Fruit fly (Drosophila melanogaster) whole organism, embryonic: ENCODE measurements around the gene CG15212.
A peak's percentile ranks its signal among the peaks of the same experiment; 100 is the strongest.

Source experiments
- ATbp ChIP-seq: fragments of 200-800 bp; sonication (Bioruptor generic); optimal IDR thresholded peaks from 2 replicates; lab custom pipeline; 2017; ENCODE audit warnings: missing biosample characterization, mild to moderate bottlenecking, missing genetic modification characterization, missing genetic modification reagents
- B-H2 ChIP-seq: fragments of 200-800 bp; sonication (Bioruptor generic); optimal IDR thresholded peaks from 2 replicates; lab custom pipeline; 2018; ENCODE audit warnings: missing biosample characterization, mild to moderate bottlenecking, missing genetic modification characterization
- Bgb ChIP-seq: fragments of 200-800 bp; sonication (Bioruptor generic); IDR thresholded peaks from 2 replicates; pipeline ENCODE4 v1.3.6; 2022; ENCODE audit warnings: missing biosample characterization, missing genetic modification characterization; ENCODE audit not compliant: partially characterized antibody
- Blimp-1 ChIP-seq: fragments of 200-800 bp; sonication (Bioruptor generic); optimal IDR thresholded peaks from 3 replicates; lab custom pipeline; 2018; ENCODE audit warnings: missing biosample characterization, missing genetic modification characterization, mild to moderate bottlenecking, moderate library complexity, missing genetic modification reagents
- CG10321 ChIP-seq: fragments of 200-800 bp; sonication (Bioruptor generic); IDR thresholded peaks from 2 replicates; pipeline ENCODE4 v1.3.6; 2022; ENCODE audit warnings: missing biosample characterization, missing genetic modification characterization
- CG11456 ChIP-seq: fragments of 200-800 bp; sonication (Bioruptor generic); IDR thresholded peaks from 3 replicates; pipeline ENCODE4 v1.3.6; 2022; ENCODE audit warnings: missing biosample characterization, missing genetic modification characterization
- CG14441 ChIP-seq: fragments of 200-800 bp; sonication (Bioruptor generic); IDR thresholded peaks from 2 replicates; pipeline ENCODE4 v1.3.6; 2022; ENCODE audit warnings: missing biosample characterization, missing genetic modification characterization
- CG18764 ChIP-seq: fragments of 200-800 bp; sonication (Bioruptor generic); optimal IDR thresholded peaks from 3 replicates; lab custom pipeline; 2016; ENCODE audit warnings: missing biosample characterization, missing genetic modification characterization
- CG3065 ChIP-seq: fragments of 200-800 bp; sonication (Bioruptor generic); optimal IDR thresholded peaks from 2 replicates; lab custom pipeline; 2016; ENCODE audit warnings: missing biosample characterization, missing genetic modification characterization
- CG32532 ChIP-seq: fragments of 200-800 bp; sonication (Bioruptor generic); IDR thresholded peaks from 2 replicates; pipeline ENCODE4 v1.3.6; 2022; ENCODE audit warnings: missing biosample characterization, missing genetic modification characterization
- CG6254 ChIP-seq: fragments of 200-800 bp; sonication (Bioruptor generic); optimal IDR thresholded peaks from 3 replicates; lab custom pipeline; 2017; ENCODE audit warnings: mild to moderate bottlenecking, missing biosample characterization, missing genetic modification reagents, missing genetic modification characterization
- CG6272 ChIP-seq: fragments of 200-800 bp; sonication (Bioruptor generic); IDR thresholded peaks from 2 replicates; pipeline ENCODE4 v1.3.6; 2022; ENCODE audit warnings: missing biosample characterization, missing genetic modification characterization
- CG8765 ChIP-seq: fragments of 200-800 bp; sonication (Bioruptor generic); IDR thresholded peaks from 2 replicates; pipeline ENCODE4 v1.3.6; 2022; ENCODE audit warnings: missing biosample characterization, missing genetic modification characterization
- CG9797 ChIP-seq: fragments of 200-800 bp; sonication (Bioruptor generic); optimal IDR thresholded peaks from 3 replicates; lab custom pipeline; 2018; ENCODE audit warnings: missing biosample characterization, mild to moderate bottlenecking, missing genetic modification characterization
- CoRest ChIP-seq: fragments of 200-800 bp; sonication (Bioruptor generic); optimal IDR thresholded peaks from 3 replicates; lab custom pipeline; 2018; ENCODE audit warnings: missing biosample characterization, mild to moderate bottlenecking, missing genetic modification characterization, moderate library complexity
- E2f1 ChIP-seq: fragments of 200-800 bp; sonication (Bioruptor generic); IDR thresholded peaks from 2 replicates; pipeline ENCODE4 v1.3.6; 2022; ENCODE audit warnings: missing biosample characterization, missing genetic modification characterization
- Ets65A ChIP-seq: fragments of 200-800 bp; sonication (Bioruptor generic); peaks from one replicate; lab custom pipeline; 2016; ENCODE audit warnings: missing biosample characterization, missing genetic modification characterization
- Gug ChIP-seq: fragments of 200-800 bp; sonication (Bioruptor generic); IDR thresholded peaks from 4 replicates; pipeline ENCODE4 v1.3.6; 2022; ENCODE audit warnings: missing biosample characterization, missing genetic modification characterization
- Hey ChIP-seq: fragments of 200-800 bp; sonication (Bioruptor generic); optimal IDR thresholded peaks from 3 replicates; lab custom pipeline; 2018; ENCODE audit warnings: missing biosample characterization, mild to moderate bottlenecking, missing genetic modification characterization
- Hr39 ChIP-seq: fragments of >200 bp; optimal IDR thresholded peaks from 2 replicates; lab custom pipeline; 2017
- Hr51 ChIP-seq, 2 experiments: fragments of 200-800 bp; sonication (Bioruptor generic); optimal IDR thresholded peaks; 2 replicates in 1 of 2; 3 replicates in 1 of 2; lab custom pipeline; 2016 to 2018; ENCODE audit warnings: missing biosample characterization in 2 of 2, missing genetic modification characterization in 2 of 2, mild to moderate bottlenecking in 1 of 2, moderate library complexity in 1 of 2
- Med ChIP-seq: fragments of 200-800 bp; sonication (Bioruptor generic); peaks from one replicate; lab custom pipeline; 2016; ENCODE audit warnings: missing biosample characterization, missing genetic modification characterization, mild to moderate bottlenecking, inconsistent platforms, moderate library complexity
- Nf-YB ChIP-seq: fragments of 200-800 bp; sonication (Bioruptor generic); optimal IDR thresholded peaks from 3 replicates; lab custom pipeline; 2019; ENCODE audit warnings: missing biosample characterization, mild to moderate bottlenecking, missing genetic modification characterization, moderate library complexity
- Nf-YC ChIP-seq: fragments of 200-800 bp; optimal IDR thresholded peaks from 3 replicates; lab custom pipeline; 2019; ENCODE audit warnings: missing biosample characterization, mild to moderate bottlenecking, missing genetic modification characterization, moderate library complexity
- Ravus ChIP-seq: fragments of 200-800 bp; sonication (Bioruptor generic); IDR thresholded peaks from 2 replicates; pipeline ENCODE4 v1.3.6; 2022; ENCODE audit warnings: missing biosample characterization, missing genetic modification characterization
- Six4 ChIP-seq: fragments of 200-800 bp; sonication (Bioruptor generic); optimal IDR thresholded peaks from 2 replicates; lab custom pipeline; 2016; ENCODE audit warnings: missing biosample characterization, missing genetic modification characterization
- ap ChIP-seq: fragments of 200-800 bp; sonication (Bioruptor generic); IDR thresholded peaks from 2 replicates; pipeline ENCODE4 v1.3.6; 2022; ENCODE audit warnings: missing biosample characterization, missing genetic modification characterization
- bcd ChIP-seq: fragments of 200-800 bp; sonication (Bioruptor generic); optimal IDR thresholded peaks from 2 replicates; lab custom pipeline; 2017; ENCODE audit warnings: missing biosample characterization, mild to moderate bottlenecking, missing genetic modification characterization
- bowl ChIP-seq: fragments of 200-800 bp; sonication (Bioruptor generic); IDR thresholded peaks from 2 replicates; pipeline ENCODE4 v1.3.6; 2022; ENCODE audit warnings: missing biosample characterization, missing genetic modification characterization
- cg ChIP-seq: fragments of 200-800 bp; sonication (Bioruptor generic); optimal IDR thresholded peaks from 3 replicates; lab custom pipeline; 2019; ENCODE audit warnings: missing biosample characterization, mild to moderate bottlenecking, missing genetic modification characterization, moderate library complexity
- chinmo ChIP-seq: fragments of 200-800 bp; sonication (Bioruptor generic); IDR thresholded peaks from 4 replicates; pipeline ENCODE4 v1.3.6; 2022; ENCODE audit warnings: missing biosample characterization, missing genetic modification characterization; ENCODE audit not compliant: partially characterized antibody
- ci ChIP-seq: fragments of 200-800 bp; sonication (Bioruptor generic); IDR thresholded peaks from 3 replicates; pipeline ENCODE4 v1.3.6; 2022; ENCODE audit warnings: missing biosample characterization, missing genetic modification characterization
- crp ChIP-seq, 2 experiments: fragments of 200-800 bp; sonication (Bioruptor generic); optimal IDR thresholded peaks; 2 replicates in 1 of 2; 3 replicates in 1 of 2; lab custom pipeline; 2017; ENCODE audit warnings: missing biosample characterization in 2 of 2, missing genetic modification characterization in 2 of 2, mild to moderate bottlenecking in 1 of 2, moderate library complexity in 1 of 2
- cwo ChIP-seq: fragments of 200-800 bp; sonication (Bioruptor generic); optimal IDR thresholded peaks from 3 replicates; lab custom pipeline; 2017; ENCODE audit warnings: missing biosample characterization, missing genetic modification characterization, mild to moderate bottlenecking, moderate library complexity, missing genetic modification reagents
- dm ChIP-seq: fragments of 200-800 bp; sonication (Bioruptor generic); optimal IDR thresholded peaks from 3 replicates; lab custom pipeline; 2016; ENCODE audit warnings: missing biosample characterization, missing genetic modification characterization
- fd3F ChIP-seq: fragments of 200-800 bp; sonication (Bioruptor generic); optimal IDR thresholded peaks from 2 replicates; lab custom pipeline; 2018; ENCODE audit warnings: missing biosample characterization, mild to moderate bottlenecking, missing genetic modification characterization, moderate library complexity
- gcm ChIP-seq: fragments of 200-800 bp; sonication (Bioruptor generic); optimal IDR thresholded peaks from 2 replicates; lab custom pipeline; 2019; ENCODE audit warnings: missing biosample characterization, mild to moderate bottlenecking, missing genetic modification characterization, moderate library complexity
- gt ChIP-seq: fragments of 200-800 bp; sonication (Bioruptor generic); IDR thresholded peaks from 2 replicates; pipeline ENCODE4 v1.3.6; 2022; ENCODE audit warnings: missing biosample characterization, missing genetic modification characterization
- h ChIP-seq: fragments of >200 bp; optimal IDR thresholded peaks from 2 replicates; lab custom pipeline; 2017
- hb ChIP-seq: fragments of 200-800 bp; sonication (Bioruptor generic); IDR thresholded peaks from 3 replicates; pipeline ENCODE4 v1.3.6; 2022; ENCODE audit warnings: missing biosample characterization, missing genetic modification characterization; ENCODE audit not compliant: partially characterized antibody
- lbe ChIP-seq: fragments of 200-800 bp; sonication (Bioruptor generic); optimal IDR thresholded peaks from 2 replicates; lab custom pipeline; 2016; ENCODE audit warnings: missing biosample characterization, mild to moderate bottlenecking, missing genetic modification characterization
- lilli ChIP-seq: fragments of 200-800 bp; sonication (Bioruptor generic); optimal IDR thresholded peaks from 3 replicates; lab custom pipeline; 2016; ENCODE audit warnings: missing biosample characterization, missing genetic modification characterization
- otp ChIP-seq: fragments of 200-800 bp; sonication (Bioruptor generic); IDR thresholded peaks from 3 replicates; pipeline ENCODE4, ENCODE4 v1.3.6; 2022; ENCODE audit warnings: missing biosample characterization, missing genetic modification characterization
- pros ChIP-seq: fragments of 200-800 bp; sonication (Bioruptor generic); optimal IDR thresholded peaks from 3 replicates; lab custom pipeline; 2019; ENCODE audit warnings: missing biosample characterization, mild to moderate bottlenecking, missing genetic modification characterization, moderate library complexity
- sens-2 ChIP-seq: fragments of 200-800 bp; sonication (Bioruptor generic); IDR thresholded peaks from 2 replicates; pipeline ENCODE4 v1.3.6; 2022; ENCODE audit warnings: missing biosample characterization, missing genetic modification characterization
- slou ChIP-seq: fragments of 200-800 bp; sonication (Bioruptor generic); optimal IDR thresholded peaks from 3 replicates; lab custom pipeline; 2016; ENCODE audit warnings: missing biosample characterization, missing genetic modification characterization
- ttk ChIP-seq: fragments of 200-800 bp; sonication (Bioruptor generic); IDR thresholded peaks from 2 replicates; pipeline ENCODE4 v2.1.2; 2022; ENCODE audit warnings: missing biosample characterization, missing genetic modification characterization
- unpg ChIP-seq: fragments of 200-800 bp; sonication (Bioruptor generic); optimal IDR thresholded peaks from 3 replicates; lab custom pipeline; 2018; ENCODE audit warnings: missing biosample characterization, mild to moderate bottlenecking, missing genetic modification characterization, moderate library complexity
- wek ChIP-seq: fragments of 200-800 bp; sonication (Bioruptor generic); optimal IDR thresholded peaks from 3 replicates; lab custom pipeline; 2018; ENCODE audit warnings: missing biosample characterization, mild to moderate bottlenecking, missing genetic modification characterization, moderate library complexity
- z ChIP-seq: fragments of 200-800 bp; sonication (Bioruptor generic); IDR thresholded peaks from 3 replicates; pipeline ENCODE4 v1.3.6; 2022; ENCODE audit warnings: missing biosample characterization, missing genetic modification characterization

The CG15212 gene

DNA sequence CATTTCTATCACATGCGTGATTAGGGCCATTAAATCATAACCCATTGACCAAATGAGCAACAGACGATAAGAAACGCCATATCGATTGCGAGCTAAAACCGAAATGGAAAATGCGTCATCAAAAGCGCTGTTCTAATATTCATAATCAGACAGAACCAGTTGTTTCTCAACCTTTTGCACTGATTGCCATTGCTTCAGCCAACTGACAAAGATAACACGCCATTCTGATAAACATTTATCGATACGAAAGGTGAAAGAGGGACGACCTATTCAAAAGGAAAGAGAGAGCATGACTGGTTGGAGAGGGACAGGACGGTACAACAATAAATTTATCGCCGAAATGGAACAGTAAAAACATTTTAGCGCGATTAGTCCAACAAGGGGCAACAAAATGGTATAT, 45.4 kb downstream of the CG15212 start (continued):
- TF ChIP-seq sens-2: peak; percentile 35; the same call in 1 of the 2 replicates

DNA sequence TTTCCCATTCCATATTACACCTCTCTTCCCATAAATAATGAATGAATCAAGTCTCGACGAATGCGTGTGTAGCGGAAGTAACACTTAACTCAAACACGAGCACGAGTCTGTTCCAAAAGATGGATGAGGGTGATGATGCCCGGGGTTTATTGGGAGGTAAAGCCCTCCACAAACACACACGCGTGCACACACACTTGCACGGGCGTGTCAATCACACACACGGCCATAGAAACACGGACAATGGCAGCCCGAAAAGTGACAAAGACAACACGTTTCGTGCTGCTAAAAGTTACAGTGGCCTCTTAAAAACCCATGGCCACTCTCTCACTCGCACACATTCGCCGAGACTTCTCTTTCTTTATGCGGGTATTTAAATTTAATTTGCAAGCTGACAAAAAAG, 47.6 kb downstream of the CG15212 start:
- TF ChIP-seq CG8765 (GFP tag; lab: Robert Waterston, UW) (no peak), cg (peak; percentile 32), CG10321 (GFP tag; lab: Robert Waterston, UW) (0 out of 2 replicates have a peak, but pooled peaks have one; percentile 5), lbe (no peak), slou (GFP tag; lab: Kevin White, UChicago) (no peak), Six4 (GFP tag; lab: Kevin White, UChicago) (no peak), hb (GFP tag; lab: Robert Waterston, UW) (no peak), pros (GFP tag; lab: Kevin White, UChicago) (peak; percentile 4), wek (no peak), ttk (GFP tag; lab: Robert Waterston, UW) (0 out of 2 replicates have a peak, but pooled peaks have one; percentile 14), bcd (GFP tag; lab: Kevin White, UChicago) (no peak), cwo (peak; percentile 16), CG32532 (0 out of 2 replicates have a peak, but pooled peaks have one; percentile 35), crp (GFP tag; optimal IDR thresholded peaks at IDR 0.05; lab: Kevin White, UChicago) (no peak), Nf-YB (GFP tag; lab: Kevin White, UChicago) (no peak), Hr39 (lab: Kevin White, UChicago) (no peak), Ets65A (peak; percentile 21), chinmo (GFP tag; lab: Robert Waterston, UW) (0 out of 4 replicates have a peak, but pooled peaks have one; percentile 23), Nf-YC (tag; lab: Kevin White, UChicago) (peak; percentile 5), CG6272 (no peak), gcm (GFP tag; lab: Kevin White, UChicago) (peak; percentile 28), dm (GFP tag; lab: Kevin White, UChicago) (no peak), Med (GFP tag; lab: Kevin White, UChicago) (peak; percentile 72), Ravus (no peak), Hey (tag; lab: Kevin White, UChicago) (peak; percentile 76), CG6254 (no peak), Gug (no peak)

dm6 chr3L:5180179-5180578, 48.8 kb downstream of the CG15212 start:
- TF ChIP-seq Hr51 (GFP tag; optimal IDR thresholded peaks at IDR 0.05; lab: Kevin White, UChicago): no peak
- peak; percentile 8 for TF ChIP-seq unpg
- no peak for TF ChIP-seq gt
- TF ChIP-seq h (lab: Kevin White, UChicago): no peak
- TF ChIP-seq Blimp-1: no peak
- TF ChIP-seq B-H2 (GFP tag; lab: Kevin White, UChicago): no peak
- 0 out of 3 replicates have a peak, but pooled peaks have one; percentile 42 for TF ChIP-seq ci (GFP tag; lab: Robert Waterston, UW)
- TF ChIP-seq CG18764 (GFP tag; lab: Kevin White, UChicago): no peak
- no peak for TF ChIP-seq bowl (GFP tag; lab: Robert Waterston, UW)
- no peak for TF ChIP-seq CG3065
- no peak for TF ChIP-seq z (GFP tag; lab: Robert Waterston, UW)
- peak; percentile 2 for TF ChIP-seq ATbp (GFP tag; lab: Kevin White, UChicago)
- no peak for TF ChIP-seq slou (GFP tag; lab: Kevin White, UChicago)
- TF ChIP-seq CoRest: peak; percentile 4
- TF ChIP-seq lilli: no peak
- TF ChIP-seq ap (GFP tag; lab: Robert Waterston, UW): 0 out of 2 replicates have a peak, but pooled peaks have one; percentile 25
- TF ChIP-seq E2f1 (GFP tag; lab: Robert Waterston, UW): no peak
- TF ChIP-seq fd3F: no peak
- TF ChIP-seq CG11456: no peak
- TF ChIP-seq CG14441: peak; percentile 28; the same call in 1 of the 2 replicates
- no peak for TF ChIP-seq CG9797 (GFP tag; lab: Kevin White, UChicago)
- TF ChIP-seq otp (GFP tag; lab: Robert Waterston, UW): 0 out of 3 replicates have a peak, but pooled peaks have one; percentile 24
- no peak for TF ChIP-seq Bgb
